Worm (Caenorhabditis elegans): Measurements from ENCODE around the gene cox-5A.

Gene cox-5A

DNA sequence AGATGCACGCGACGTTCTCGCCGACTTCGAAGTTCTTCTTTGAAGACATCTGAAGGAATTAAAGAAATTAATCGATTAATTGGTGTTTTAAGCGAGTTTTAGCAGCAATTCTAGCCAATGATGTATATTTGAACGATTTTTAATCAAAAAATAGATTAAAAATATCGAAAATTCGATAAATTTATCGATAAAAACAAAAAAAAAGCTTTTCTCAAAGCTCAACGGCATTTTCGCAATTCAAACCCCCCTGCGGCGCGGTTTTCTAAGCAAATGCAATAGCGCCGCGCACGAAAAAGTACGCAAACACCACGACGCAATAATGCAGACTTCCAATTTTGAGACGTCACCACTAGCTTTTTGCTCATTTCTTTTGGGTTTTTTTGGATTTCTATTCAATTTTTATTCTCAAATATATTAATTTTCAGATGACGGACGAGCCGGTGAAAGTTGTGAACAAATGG, 30.7 kb upstream of the cox-5A start, which contains the start of the genes mrg-1 and spcs-2 (continued):
- TF ChIP-seq nhr-90 (tag; optimal IDR thresholded peaks at IDR 0.05) (peak; percentile 35), unc-130 (GFP tag; optimal IDR thresholded peaks at IDR 0.05) (peak; percentile 60), dpff-1 (tag; optimal IDR thresholded peaks at IDR 0.05) (no peak), mxl-1 (tag; optimal IDR thresholded peaks at IDR 0.05) (no peak), D2030.7 (GFP tag; IDR thresholded peaks at IDR 0.05) (peak; percentile 90), madf-8 (GFP tag; conservative IDR thresholded peaks at IDR 0.05) (no peak), somi-1 (GFP tag; optimal IDR thresholded peaks at IDR 0.05) (no peak), ZK185.1 (tag; optimal IDR thresholded peaks at IDR 0.05; ENCODE audit: poor library complexity, severe bottlenecking) (peak; percentile 91), ceh-58 (GFP tag; IDR thresholded peaks at IDR 0.05) (no peak), ekl-4 (GFP tag; IDR thresholded peaks at IDR 0.05) (peak; percentile 76), snpc-1.1 (tag; optimal IDR thresholded peaks at IDR 0.05; ENCODE audit: insufficient read depth) (peak; percentile 26), attf-5 (GFP tag; optimal IDR thresholded peaks at IDR 0.05) (peak; percentile 97), ztf-22 (GFP tag; optimal IDR thresholded peaks at IDR 0.05) (no peak), F33H1.4 (GFP tag; IDR thresholded peaks at IDR 0.05) (peak; percentile 71), T07F8.4 (tag; optimal IDR thresholded peaks at IDR 0.05) (peak; percentile 50), madf-6 (GFP tag; IDR thresholded peaks at IDR 0.05) (peak; percentile 84), Y79H2A.3 (GFP tag; conservative IDR thresholded peaks at IDR 0.05) (0 out of 2 replicates have a peak, but pooled peaks have one; percentile 34), ztf-3 (GFP tag; optimal IDR thresholded peaks at IDR 0.05) (no peak), Y67H2A.10 (GFP tag; conservative IDR thresholded peaks at IDR 0.05) (no peak), Y95B8A.8 (GFP tag; IDR thresholded peaks at IDR 0.05) (0 out of 2 replicates have a peak, but pooled peaks have one; percentile 64), pbrm-1 (GFP tag; IDR thresholded peaks at IDR 0.05) (peak; percentile 91), rpc-1 (optimal IDR thresholded peaks at IDR 0.05) (peak; percentile 44), rpc-1 (tag; optimal IDR thresholded peaks at IDR 0.05) (peak; percentile 3), ztf-6 (GFP tag; IDR thresholded peaks at IDR 0.05) (0 out of 2 replicates have a peak, but pooled peaks have one; percentile 32), hlh-26 (GFP tag; conservative IDR thresholded peaks at IDR 0.05) (no peak), tbp1 (GFP tag; optimal IDR thresholded peaks at IDR 0.05) (peak; percentile 63), madf-10 (tag; optimal IDR thresholded peaks at IDR 0.05) (peak; percentile 68), ztf-18 (tag; optimal IDR thresholded peaks at IDR 0.05) (peak; percentile 67), lin-40 (tag; optimal IDR thresholded peaks at IDR 0.05) (peak; percentile 88), F55B11.4 (tag; optimal IDR thresholded peaks at IDR 0.05; ENCODE audit: borderline replicate concordance, insufficient read depth) (no peak), mel-28 (tag; optimal IDR thresholded peaks at IDR 0.05; ENCODE audit: borderline replicate concordance) (peak; percentile 18), K11D2.4 (GFP tag; IDR thresholded peaks at IDR 0.05) (peak; percentile 82), ztf-26 (tag; optimal IDR thresholded peaks at IDR 0.05) (peak; percentile 48), egl-44 (GFP tag; IDR thresholded peaks at IDR 0.05) (peak; percentile 50; the same call in 1 of the 2 replicates), bed-1 (GFP tag; IDR thresholded peaks at IDR 0.05) (no peak), F39B2.1 (GFP tag; IDR thresholded peaks at IDR 0.05) (no peak), athp-1 (tag; optimal IDR thresholded peaks at IDR 0.05) (peak; percentile 84), egrh-3 (GFP tag; IDR thresholded peaks at IDR 0.05) (peak; percentile 60), aptf-2 (GFP tag; conservative IDR thresholded peaks at IDR 0.05) (0 out of 2 replicates have a peak, but pooled peaks have one; percentile 55), repo-1 (tag; optimal IDR thresholded peaks at IDR 0.05) (no peak), mcd-1 (GFP tag; IDR thresholded peaks at IDR 0.05) (peak; percentile 87), sptf-2 (GFP tag; optimal IDR thresholded peaks at IDR 0.05) (no peak), B0019.2 (GFP tag; conservative IDR thresholded peaks at IDR 0.05) (peak; percentile 62), mes-4 (tag; optimal IDR thresholded peaks at IDR 0.05) (no peak), nhr-80 (tag; optimal IDR thresholded peaks at IDR 0.05) (peak; percentile 53), lir-1 (GFP tag; conservative IDR thresholded peaks at IDR 0.05) (no peak; the same call in 1 of the 2 replicates), rec-8 (tag; optimal IDR thresholded peaks at IDR 0.05) (peak in 1 of 2 experiments; percentile 32), T26A5.8 (tag; optimal IDR thresholded peaks at IDR 0.05) (no peak), lag-1 (GFP tag; IDR thresholded peaks at IDR 0.05) (no peak)
